Fruit fly (Drosophila melanogaster) whole organism, wandering third instar larva: ENCODE measurements around the gene CG42709.
A peak's percentile ranks its signal among the peaks of the same experiment; 100 is the strongest.

ENCODE experiments used
- Dif ChIP-seq: fragments of 200-275, 200-300 bp; sonication (Bioruptor generic); optimal IDR thresholded peaks from 2 replicates; lab custom pipeline; 2018; ENCODE audit warnings: missing biosample characterization, missing genetic modification characterization; ENCODE audit not compliant: partially characterized antibody
- Hr78 ChIP-seq: fragments of >200 bp; optimal IDR thresholded peaks from 2 replicates; lab custom pipeline; 2017; ENCODE audit warnings: missing biosample characterization, missing genetic modification characterization
- br ChIP-seq: fragments of 200-800 bp; sonication (Bioruptor generic); optimal IDR thresholded peaks from 2 replicates; lab custom pipeline; 2016; ENCODE audit warnings: missing biosample characterization, missing genetic modification characterization
- dsf ChIP-seq: sonication (Bioruptor generic); optimal IDR thresholded peaks from 2 replicates; lab custom pipeline; 2016; ENCODE audit warnings: missing biosample characterization, missing genetic modification characterization, borderline replicate concordance
- h ChIP-seq: fragments of 200-800 bp; sonication (Bioruptor generic); optimal IDR thresholded peaks from 3 replicates; lab custom pipeline; 2016; ENCODE audit warnings: missing biosample characterization, mild to moderate bottlenecking, missing genetic modification characterization
- lola ChIP-seq: fragments of >200 bp; optimal IDR thresholded peaks from 2 replicates; lab custom pipeline; 2017; ENCODE audit warnings: missing biosample characterization, missing genetic modification characterization

- no peak for TF ChIP-seq lola (GFP tag; lab: Kevin White, UChicago)
- peak; percentile 14 for TF ChIP-seq h (GFP tag; lab: Kevin White, UChicago)
- TF ChIP-seq dsf (GFP tag; lab: Kevin White, UChicago): no peak
- TF ChIP-seq Dif: peak; percentile 84
- no peak for TF ChIP-seq br (GFP tag; lab: Kevin White, UChicago)
- no peak for TF ChIP-seq Hr78 (GFP tag; lab: Kevin White, UChicago)
Measured at dm6 chr3L:12789875-12790373, at the start of gene CG42709.
